Worm (Caenorhabditis elegans) whole organism, midembryonic: ENCODE measurements around the gene C18E9.8.

Experiments used
- klf-2 ChIP-seq: fragments of 200-800 bp; sonication (Bioruptor generic); conservative IDR thresholded peaks from 2 replicates; pipeline ENCODE4 v1.3.6; 2022; ENCODE audit warnings: missing genetic modification reagents, missing genetic modification characterization, missing compliant biosample characterization
- tab-1 ChIP-seq: fragments of 200-800 bp; sonication (Bioruptor generic); IDR thresholded peaks from 2 replicates; pipeline ENCODE4 v1.3.6; 2022; ENCODE audit warnings: missing genetic modification characterization, missing compliant biosample characterization

DNA sequence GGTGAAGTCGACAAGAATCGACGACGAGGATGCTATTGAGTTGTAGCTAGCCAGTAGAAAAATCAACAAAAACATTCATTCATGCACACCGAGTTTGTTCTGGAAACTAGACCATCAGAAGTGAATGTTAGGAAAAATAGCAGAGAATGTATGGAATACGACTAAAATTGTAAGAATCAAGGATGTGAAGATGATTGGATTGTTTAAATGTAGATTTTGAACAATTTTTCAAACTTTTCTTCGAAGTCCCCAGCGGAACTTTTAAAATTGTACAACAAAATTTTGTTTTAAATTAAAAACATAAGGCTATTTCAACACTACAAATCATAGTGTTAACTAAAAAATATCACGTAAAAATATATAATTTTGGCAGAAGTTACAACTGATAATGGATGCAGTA lies 5.2 kb downstream of the C18E9.8 start, which contains the start of gene C18E9.7:
- TF ChIP-seq klf-2 (GFP tag; lab: Robert Waterston, UW) (no peak), tab-1 (GFP tag; lab: Robert Waterston, UW) (no peak)
